Worm (Caenorhabditis elegans): Measurements from ENCODE around the gene zzz-1.

Gene zzz-1

ce11 chrV:10904795-10905194, 4.2 kb downstream of the zzz-1 start (continued):
- TF ChIP-seq mab-9 (GFP tag; IDR thresholded peaks at IDR 0.05) (no peak), tbx-2 (tag; optimal IDR thresholded peaks at IDR 0.05) (no peak), unc-98 (GFP tag; IDR thresholded peaks at IDR 0.05) (no peak), tlp-1 (tag; optimal IDR thresholded peaks at IDR 0.05) (no peak), sox-4 (tag; optimal IDR thresholded peaks at IDR 0.05) (no peak), mef-2 (tag; optimal IDR thresholded peaks at IDR 0.05) (no peak), snpc-4 (tag; optimal IDR thresholded peaks at IDR 0.05) (no peak), dsc-1 (tag; optimal IDR thresholded peaks at IDR 0.05) (peak; percentile 23)

ce11 chrV:10903748-10904147, 5.2 kb downstream of the zzz-1 start, which contains the start of gene F32D8.15:
Gene F32D8.15 (plus strand): TSS chrV:10904048.
- TF ChIP-seq rnt-1 (tag; optimal IDR thresholded peaks at IDR 0.05) (no peak), dsc-1 (tag; optimal IDR thresholded peaks at IDR 0.05) (peak; percentile 4), lin-14 (GFP tag; optimal IDR thresholded peaks at IDR 0.05) (peak; percentile 40)

DNA sequence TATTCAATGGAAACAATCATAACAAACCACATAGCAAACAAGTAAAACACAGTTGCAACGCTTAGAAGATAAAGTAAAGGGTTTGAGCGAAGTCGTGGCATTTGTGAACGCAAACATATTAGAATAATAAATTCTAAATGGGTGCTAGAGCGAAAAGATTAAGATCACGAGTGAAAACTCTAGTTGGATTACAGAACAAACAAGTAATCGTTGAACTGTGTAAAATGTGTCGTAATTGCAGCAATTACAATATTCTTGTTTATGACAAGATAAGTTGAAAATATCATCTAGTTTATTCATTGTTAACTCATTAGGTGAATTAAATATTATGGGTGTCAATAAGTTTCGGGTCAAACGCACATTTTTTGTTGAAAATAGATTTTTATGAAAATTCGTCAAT, 6.3 kb downstream of the zzz-1 start, which contains the start of gene F32D8.8:
TSS of gene F32D8.8 (minus strand) at position 101 of the 400 bp plus-strand sequence.
- TF ChIP-seq unc-62 (GFP tag; optimal IDR thresholded peaks at IDR 0.05): no peak
- TF ChIP-seq alr-1 (tag; optimal IDR thresholded peaks at IDR 0.05; ENCODE audit: borderline replicate concordance): no peak
- TF ChIP-seq nhr-76 (tag; optimal IDR thresholded peaks at IDR 0.05): no peak
- TF ChIP-seq lin-35 (GFP tag; optimal IDR thresholded peaks at IDR 0.05): no peak
- no peak for TF ChIP-seq lsy-2 (tag; optimal IDR thresholded peaks at IDR 0.05)
- no peak for TF ChIP-seq fos-1 (tag; optimal IDR thresholded peaks at IDR 0.05)
- TF ChIP-seq swsn-7 (tag; optimal IDR thresholded peaks at IDR 0.05): no peak
- TF ChIP-seq ztf-4 (tag; optimal IDR thresholded peaks at IDR 0.05): no peak
- no peak for TF ChIP-seq C34B4.2 (tag; optimal IDR thresholded peaks at IDR 0.05)
- no peak for TF ChIP-seq hlh-4 (tag; optimal IDR thresholded peaks at IDR 0.05)

- TF ChIP-seq nhr-90 (tag; optimal IDR thresholded peaks at IDR 0.05; ENCODE audit: poor library complexity) (no peak), efl-1 (optimal IDR thresholded peaks at IDR 0.05) (no peak), efl-1 (GFP tag; optimal IDR thresholded peaks at IDR 0.05 in 1 of 2) (peak in 1 of 2 experiments; percentile 48)
Measured at ce11 chrV:10901125-10901524, 7.8 kb downstream of the zzz-1 start, which contains the start of gene spp-16. Gene spp-16 (minus strand): TSS chrV:10901303.

- TF ChIP-seq blmp-1 (tag; optimal IDR thresholded peaks at IDR 0.05) (peak; percentile 72), elt-2 (tag; optimal IDR thresholded peaks at IDR 0.05) (no peak), ceh-82 (tag; optimal IDR thresholded peaks at IDR 0.05) (no peak), F16B12.6 (tag; optimal IDR thresholded peaks at IDR 0.05) (no peak), mep-1 (tag; optimal IDR thresholded peaks at IDR 0.05) (no peak), zag-1 (tag; optimal IDR thresholded peaks at IDR 0.05) (no peak), ets-5 (GFP tag; IDR thresholded peaks at IDR 0.05) (no peak), lin-14 (GFP tag; optimal IDR thresholded peaks at IDR 0.05) (peak; percentile 41), fkh-10 (GFP tag; optimal IDR thresholded peaks at IDR 0.05) (no peak), mab-9 (GFP tag; IDR thresholded peaks at IDR 0.05) (no peak), efl-1 (optimal IDR thresholded peaks at IDR 0.05) (no peak), efl-1 (GFP tag; optimal IDR thresholded peaks at IDR 0.05 in 1 of 2) (peak in 1 of 2 experiments; percentile 80), unc-98 (GFP tag; IDR thresholded peaks at IDR 0.05) (no peak), nhr-85 (tag) (peak; percentile 69)
Measured at ce11 chrV:10898629-10899028, 10.3 kb downstream of the zzz-1 start.

ce11 chrV:10898107-10898506, 10.9 kb downstream of the zzz-1 start, which contains the start of gene F32D8.7:
Gene F32D8.7 (plus strand): TSS chrV:10898435.
- TF ChIP-seq blmp-1 (tag; optimal IDR thresholded peaks at IDR 0.05) (peak; percentile 79), unc-98 (GFP tag; IDR thresholded peaks at IDR 0.05) (no peak), efl-1 (optimal IDR thresholded peaks at IDR 0.05) (no peak), efl-1 (GFP tag; optimal IDR thresholded peaks at IDR 0.05 in 1 of 2) (peak in 1 of 2 experiments; percentile 80)

All from whole organism, L1 larva.